Fruit fly (Drosophila melanogaster): ENCODE measurements around the gene CG43740.

The CG43740 gene

DNA sequence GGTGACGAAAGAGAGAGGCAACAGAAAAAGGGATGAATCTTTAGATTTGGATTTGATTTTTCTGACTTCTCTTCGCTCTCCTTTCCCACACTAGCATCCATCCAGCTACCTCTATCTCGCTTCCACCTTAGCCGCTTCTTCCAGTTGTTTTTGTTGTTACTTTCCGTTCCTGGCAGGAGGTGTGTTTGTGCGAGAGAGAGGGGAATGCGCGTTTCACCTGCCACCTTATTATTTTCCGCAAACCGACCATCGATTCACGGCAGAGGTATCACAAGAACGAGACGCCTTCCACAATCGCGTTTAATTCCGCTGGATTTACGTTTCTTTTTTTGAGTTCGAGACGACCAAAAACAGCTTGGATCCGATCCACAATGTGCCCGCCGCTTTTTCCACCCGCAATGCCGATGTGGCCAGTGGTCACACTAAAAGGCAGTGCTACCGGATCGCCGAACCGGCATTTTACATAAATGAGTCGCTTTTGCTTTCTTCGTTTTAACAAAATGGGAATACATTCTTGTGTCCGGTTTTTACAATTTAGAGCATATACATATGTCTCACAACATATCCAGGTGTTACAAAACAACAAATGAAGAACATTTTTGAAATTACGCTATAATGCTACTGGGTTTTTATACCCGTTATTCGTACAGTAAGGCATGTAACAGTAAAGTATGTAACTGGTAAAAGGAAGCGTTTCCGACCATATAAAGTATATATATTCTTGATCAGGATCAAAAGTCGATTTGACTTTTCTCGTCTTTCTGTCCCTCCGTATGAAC is 7.7 kb upstream of the CG43740 start, which contains the start of gene alpha-Man-Ia (continued):
- TF ChIP-seq vnd (GFP tag; IDR thresholded peaks at IDR 0.05; ENCODE audit: partially characterized antibody) = 0 out of 3 replicates have a peak, but pooled peaks have one; percentile 23
- no peak for TF ChIP-seq CG10147 (GFP tag; optimal IDR thresholded peaks at IDR 0.05)
- peak; percentile 30; the same call in 1 of the 2 replicates for TF ChIP-seq vvl (GFP tag; IDR thresholded peaks at IDR 0.05)
- TF ChIP-seq mam (GFP tag; optimal IDR thresholded peaks at IDR 0.05) = peak; percentile 42
- TF ChIP-seq ci (GFP tag; IDR thresholded peaks at IDR 0.05) = no peak
- TF ChIP-seq H15 (GFP tag; IDR thresholded peaks at IDR 0.05) = no peak
- peak; percentile 39 for TF ChIP-seq HmgD (GFP tag; optimal IDR thresholded peaks at IDR 0.05)
- TF ChIP-seq HLH54F (GFP tag; optimal IDR thresholded peaks at IDR 0.05) = peak; percentile 27
- TF ChIP-seq CG13424 (tag; optimal IDR thresholded peaks at IDR 0.05) = peak; percentile 27
- no peak for TF ChIP-seq CG5953 (GFP tag; IDR thresholded peaks at IDR 0.05)
- TF ChIP-seq zfh2 (GFP tag; optimal IDR thresholded peaks at IDR 0.05) = peak; percentile 31
- peak; percentile 14 for TF ChIP-seq Camta (GFP tag; optimal IDR thresholded peaks at IDR 0.05)
- TF ChIP-seq CTCF (GFP tag; optimal IDR thresholded peaks at IDR 0.05) = peak; percentile 41
- TF ChIP-seq bbx (GFP tag; IDR thresholded peaks at IDR 0.05; ENCODE audit: partially characterized antibody) = 0 out of 2 replicates have a peak, but pooled peaks have one; percentile 20
- peak; percentile 4 for TF ChIP-seq Sox100B (GFP tag; optimal IDR thresholded peaks at IDR 0.05)
- TF ChIP-seq BEAF-32 (GFP tag; optimal IDR thresholded peaks at IDR 0.05) = peak; percentile 66
- TF ChIP-seq Ptx1 (GFP tag; IDR thresholded peaks at IDR 0.05) = no peak
- TF ChIP-seq br (optimal IDR thresholded peaks at IDR 0.05) = no peak
- peak; percentile 73 for TF ChIP-seq crol (GFP tag; IDR thresholded peaks at IDR 0.05)
- no peak for TF ChIP-seq unc-4 (GFP tag; IDR thresholded peaks at IDR 0.05; ENCODE audit: partially characterized antibody)
- no peak for TF ChIP-seq exex (tag; optimal IDR thresholded peaks at IDR 0.05)
- TF ChIP-seq salm (tag; optimal IDR thresholded peaks at IDR 0.05) = no peak
- peak; percentile 50 for TF ChIP-seq CG1603 (tag; optimal IDR thresholded peaks at IDR 0.05)
- peak; percentile 38 for TF ChIP-seq CG13775 (GFP tag; optimal IDR thresholded peaks at IDR 0.05)
- peak; percentile 48 for TF ChIP-seq nmo (GFP tag; optimal IDR thresholded peaks at IDR 0.05)
- no peak for TF ChIP-seq CG16863 (GFP tag; optimal IDR thresholded peaks at IDR 0.05)

DNA sequence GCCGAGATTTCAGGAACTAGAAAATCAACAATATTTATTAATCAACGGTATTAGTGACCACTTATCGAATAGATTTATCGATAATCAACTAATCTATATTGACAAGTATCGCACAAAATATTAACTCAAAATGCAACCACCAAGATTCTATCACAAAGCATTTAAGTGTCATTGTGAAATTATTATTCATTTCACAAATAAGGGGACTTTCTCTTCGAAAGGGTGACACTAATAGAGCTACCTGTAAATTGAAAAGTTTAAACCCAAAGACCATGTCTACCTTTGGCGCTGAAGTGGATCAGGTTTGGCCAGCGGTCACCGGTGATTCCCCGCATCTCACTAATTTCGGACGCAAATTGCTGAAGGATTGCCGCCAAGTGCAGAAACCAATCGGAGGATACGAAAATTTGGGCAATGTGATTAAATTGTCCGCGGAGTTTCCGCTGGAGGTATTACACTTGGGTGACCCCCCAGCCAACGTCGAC is 7.1 kb upstream of the CG43740 start, which contains the start of gene CG2909:
Gene CG2909, plus strand, starts transcription at position 119 of the 485 bp plus-strand sequence.
- TF ChIP-seq CG8478 (optimal IDR thresholded peaks at IDR 0.05) (no peak), CG17186 (GFP tag; optimal IDR thresholded peaks at IDR 0.05) (no peak), slou (GFP tag; optimal IDR thresholded peaks at IDR 0.05) (no peak), CG8388 (GFP tag; optimal IDR thresholded peaks at IDR 0.05) (no peak), Doc3 (GFP tag; IDR thresholded peaks at IDR 0.05; ENCODE audit: partially characterized antibody) (0 out of 3 replicates have a peak, but pooled peaks have one; percentile 39), CG3407 (GFP tag; optimal IDR thresholded peaks at IDR 0.05) (no peak), CG34422 (GFP tag; IDR thresholded peaks at IDR 0.05) (no peak), hbn (GFP tag; IDR thresholded peaks at IDR 0.05; ENCODE audit: partially characterized antibody) (peak; percentile 32; the same call in 1 of the 2 replicates), Dref (GFP tag; IDR thresholded peaks at IDR 0.05) (peak; percentile 59), CG2116 (GFP tag; optimal IDR thresholded peaks at IDR 0.05) (no peak), ftz-f1 (GFP tag; optimal IDR thresholded peaks at IDR 0.05) (no peak), br (optimal IDR thresholded peaks at IDR 0.05) (no peak), Fer2 (tag; optimal IDR thresholded peaks at IDR 0.05) (no peak), CHES-1-like (GFP tag; optimal IDR thresholded peaks at IDR 0.05) (no peak), gt (GFP tag; IDR thresholded peaks at IDR 0.05) (no peak), ind (GFP tag; optimal IDR thresholded peaks at IDR 0.05) (no peak), Mrtf (GFP tag; IDR thresholded peaks at IDR 0.05) (no peak), NC2α (GFP tag; optimal IDR thresholded peaks at IDR 0.05) (no peak), stwl (tag; optimal IDR thresholded peaks at IDR 0.05) (peak; percentile 21), CG2120 (GFP tag; optimal IDR thresholded peaks at IDR 0.05) (no peak), CoRest (tag; optimal IDR thresholded peaks at IDR 0.05) (no peak), Drgx (GFP tag; IDR thresholded peaks at IDR 0.05) (no peak), Dp (GFP tag; optimal IDR thresholded peaks at IDR 0.05) (peak; percentile 19), tx (GFP tag; optimal IDR thresholded peaks at IDR 0.05) (no peak), Gsc (GFP tag; IDR thresholded peaks at IDR 0.05) (no peak), CG14050 (GFP tag; IDR thresholded peaks at IDR 0.05) (no peak)

Data from whole organism, embryonic.